Fruit fly (Drosophila melanogaster) S2 (cell line): ENCODE results near the gene Akap200.

Experiments
- CG8478 ChIP-seq: fragments of >200 bp; optimal IDR thresholded peaks from 2 replicates; lab custom pipeline; 2018
- CTCF ChIP-seq, 2 experiments: fragments of >200 bp; optimal IDR thresholded peaks; 2 replicates each; lab custom pipeline; 2018

The Akap200 gene

DNA sequence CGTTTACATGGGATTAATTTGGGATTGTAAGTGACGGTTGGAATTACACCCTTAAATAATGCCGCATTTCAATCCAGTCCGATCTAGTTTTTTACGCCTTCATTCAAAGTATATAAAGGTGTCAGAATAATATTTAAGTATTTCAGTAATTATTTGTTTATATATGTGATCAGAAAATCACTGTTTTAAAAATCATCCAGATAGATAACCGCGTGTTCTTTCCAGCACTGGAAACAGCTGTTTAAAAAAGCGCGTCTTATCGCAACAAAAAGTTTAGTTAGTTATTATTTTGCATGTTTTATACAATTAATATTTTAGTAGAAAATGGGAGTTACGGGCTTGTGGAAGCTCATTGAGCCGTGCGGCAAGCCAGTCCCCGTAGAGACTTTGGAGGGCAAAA, 22.6 kb downstream of the Akap200 start, which contains the start of gene mus201:
TSS of gene mus201 (plus strand) at position 118 of the 400 bp plus-strand sequence.
- TF ChIP-seq CG8478 (lab: Kevin White, UChicago) (no peak), CTCF (optimal IDR thresholded peaks at IDR 0.05; lab: Kevin White, UChicago) (no peak)

DNA sequence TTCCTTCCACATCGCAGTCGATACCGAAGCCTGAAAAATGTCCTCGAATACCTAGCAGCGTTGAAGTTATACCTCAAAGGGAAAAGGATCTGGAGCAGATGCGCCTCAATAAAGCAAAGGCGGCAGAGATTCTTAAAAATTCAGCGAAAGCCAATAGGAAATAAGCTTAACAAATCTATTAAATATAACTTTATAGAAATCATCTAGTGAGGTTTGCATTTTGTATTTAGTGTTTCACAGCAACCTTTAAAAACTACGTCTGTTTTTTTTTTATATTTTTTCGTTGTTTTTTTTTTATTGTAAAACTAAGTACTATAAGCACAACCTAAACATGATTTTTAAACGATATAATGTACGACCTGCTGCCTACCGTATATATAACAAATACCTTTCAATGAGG, 26.7 kb downstream of the Akap200 start, which contains the start of gene CG31897:
TSS of gene CG31897 (plus strand) at position 301 of the 400 bp plus-strand sequence.
- no peak for TF ChIP-seq CTCF (optimal IDR thresholded peaks at IDR 0.05; lab: Kevin White, UChicago)
- no peak for TF ChIP-seq CG8478 (lab: Kevin White, UChicago)

DNA sequence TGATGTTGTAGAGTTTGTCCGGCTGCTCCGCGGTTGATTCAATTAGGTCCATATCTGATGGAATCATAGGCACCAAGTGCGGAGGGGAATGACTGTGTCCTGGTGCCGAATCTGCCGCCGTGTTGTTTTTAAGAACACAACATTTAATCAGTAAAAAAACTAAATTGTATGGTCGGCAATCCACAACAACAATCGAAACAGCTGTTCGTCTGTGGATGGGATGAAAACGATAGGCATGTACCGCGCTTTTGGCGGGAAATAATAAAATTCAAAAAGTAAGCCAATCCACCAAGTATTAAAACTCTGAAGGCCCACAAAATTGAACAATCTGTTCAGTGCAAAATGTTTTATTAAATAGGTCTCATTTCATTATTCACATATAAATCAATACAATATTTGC, 33.9 kb downstream of the Akap200 start, which contains the start of gene Aasdh:
TSS of gene Aasdh (minus strand) at position 219 of the 400 bp plus-strand sequence.
- TF ChIP-seq CTCF (optimal IDR thresholded peaks at IDR 0.05; lab: Kevin White, UChicago) (no peak), CG8478 (lab: Kevin White, UChicago) (no peak)

DNA sequence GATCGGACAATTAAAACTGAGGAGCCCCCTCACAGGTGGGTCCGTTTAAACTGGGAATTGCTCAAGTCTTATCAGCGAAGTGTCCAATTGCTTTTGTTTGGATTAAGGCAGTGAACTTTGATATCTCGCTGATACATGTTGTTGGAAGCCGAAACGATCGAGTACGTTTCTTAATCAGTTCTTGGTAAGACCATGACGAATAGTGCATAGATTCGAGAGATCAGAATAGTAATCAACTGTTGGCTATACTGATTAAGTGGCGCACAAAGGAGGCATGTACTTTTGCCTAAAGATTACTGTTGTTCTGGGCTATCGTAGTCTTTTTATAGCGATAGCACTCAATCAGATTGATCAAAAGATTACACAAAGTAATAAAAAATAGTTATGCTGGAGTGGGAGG, 36.0 kb downstream of the Akap200 start:
- TF ChIP-seq CTCF (optimal IDR thresholded peaks at IDR 0.05; lab: Kevin White, UChicago), result no peak
- TF ChIP-seq CG8478 (lab: Kevin White, UChicago), result no peak

DNA sequence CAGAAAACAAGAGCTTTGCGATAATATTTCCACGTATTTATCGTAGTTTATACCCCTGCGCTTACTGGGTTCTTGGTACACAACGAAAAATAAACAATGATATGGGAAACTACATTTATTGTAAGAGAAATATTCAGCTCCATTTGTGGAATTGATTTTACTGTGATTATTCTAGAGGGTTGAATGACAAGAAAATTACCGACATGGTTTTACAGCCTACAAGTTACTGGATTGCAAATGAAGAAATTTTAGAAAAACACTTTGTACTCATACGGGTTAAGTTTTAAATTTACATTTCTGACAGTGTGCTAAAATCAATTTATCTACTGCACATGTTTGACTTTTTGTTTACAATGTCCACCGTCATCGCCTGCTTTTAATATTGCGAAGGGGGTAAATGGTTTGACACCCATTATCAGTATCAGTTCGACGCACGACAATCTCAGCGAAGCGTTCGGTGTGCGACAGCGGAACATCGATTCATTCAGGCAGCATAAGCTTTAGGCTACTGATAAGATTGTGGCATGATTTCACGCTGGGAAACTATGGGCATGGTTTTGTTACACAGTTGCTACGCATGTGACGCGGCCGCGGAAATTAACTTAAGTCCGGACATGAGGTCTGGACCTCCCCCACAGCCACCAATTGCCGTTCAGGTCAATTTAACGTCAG, 46.4 kb downstream of the Akap200 start:
- TF ChIP-seq CTCF (optimal IDR thresholded peaks at IDR 0.05; lab: Kevin White, UChicago) (no peak), CG8478 (lab: Kevin White, UChicago) (no peak)

DNA sequence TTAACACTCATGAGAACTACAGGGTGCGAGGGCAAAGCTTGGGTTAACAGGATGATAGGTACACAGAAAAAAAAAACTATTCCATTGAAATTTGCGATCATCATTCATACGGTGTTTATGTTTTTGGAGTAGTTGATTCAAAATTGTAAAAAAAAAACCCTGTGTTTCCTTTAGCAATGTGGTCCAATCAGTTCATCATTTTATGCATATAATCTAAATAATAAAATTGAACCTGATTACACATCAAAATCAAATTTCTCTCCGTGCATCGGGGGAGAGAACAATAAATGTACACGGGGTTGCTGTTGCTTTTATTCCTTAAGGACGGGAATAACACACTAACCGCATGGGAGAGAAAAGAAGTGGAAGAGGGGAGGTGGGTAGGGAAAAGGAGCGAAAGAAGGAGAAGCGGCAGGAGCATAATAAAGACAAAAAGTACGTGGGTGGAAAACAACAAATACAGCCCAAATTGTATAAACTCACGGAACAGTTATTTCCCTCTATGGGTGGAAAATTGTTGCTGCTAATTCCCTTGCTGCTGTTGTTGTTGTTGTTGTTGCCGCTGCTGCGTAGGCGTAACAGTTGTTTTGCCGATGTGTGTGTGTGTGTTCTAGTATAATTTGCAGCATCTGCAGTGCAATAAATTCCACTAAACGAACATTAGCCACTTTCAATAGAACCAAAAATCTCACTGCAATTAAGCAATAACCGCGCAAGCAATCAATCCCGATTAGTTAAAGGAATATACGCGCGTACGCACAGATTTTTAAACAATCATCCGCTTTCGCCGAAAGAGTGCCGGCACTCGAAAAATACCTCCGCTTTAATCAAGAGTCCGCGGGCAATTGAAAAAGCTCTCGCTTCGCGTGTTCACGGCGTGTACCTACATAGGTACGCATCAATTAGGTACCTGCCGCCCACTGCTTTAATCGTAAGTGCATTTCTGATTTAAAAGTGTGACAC, 47.9 kb downstream of the Akap200 start, which contains the start of gene Agpat2:
TSS of gene Agpat2 (minus strand) at position 851 of the 963 bp plus-strand sequence.
- TF ChIP-seq CTCF (optimal IDR thresholded peaks at IDR 0.05; lab: Kevin White, UChicago), result no peak
- TF ChIP-seq CG8478 (lab: Kevin White, UChicago), result no peak

DNA sequence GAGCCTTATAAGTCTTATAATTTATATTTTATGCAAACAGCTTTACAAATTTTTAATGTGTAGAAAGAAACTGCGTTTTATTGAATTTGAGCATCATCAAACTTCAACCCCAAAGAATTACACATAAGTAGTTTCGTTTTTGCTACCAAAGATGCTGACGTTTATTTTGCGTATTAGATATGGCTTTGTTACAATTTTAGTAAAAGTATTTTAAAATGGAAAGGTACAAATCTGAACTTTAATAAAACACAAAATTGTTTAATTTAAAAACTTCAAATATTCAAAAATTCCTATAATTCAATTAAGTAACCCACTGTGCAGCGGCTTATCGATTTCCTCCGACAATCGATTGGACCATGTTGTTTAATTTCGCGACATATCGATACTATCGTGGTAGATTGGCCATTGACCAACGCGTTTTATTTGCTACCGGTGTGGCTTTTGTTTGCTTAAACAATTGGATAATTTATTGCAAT, 48.7 kb downstream of the Akap200 start, which contains the start of gene prg:
TSS of gene prg (plus strand) at position 382 of the 476 bp plus-strand sequence.
- TF ChIP-seq CTCF (optimal IDR thresholded peaks at IDR 0.05; lab: Kevin White, UChicago) (no peak), CG8478 (lab: Kevin White, UChicago) (no peak)

DNA sequence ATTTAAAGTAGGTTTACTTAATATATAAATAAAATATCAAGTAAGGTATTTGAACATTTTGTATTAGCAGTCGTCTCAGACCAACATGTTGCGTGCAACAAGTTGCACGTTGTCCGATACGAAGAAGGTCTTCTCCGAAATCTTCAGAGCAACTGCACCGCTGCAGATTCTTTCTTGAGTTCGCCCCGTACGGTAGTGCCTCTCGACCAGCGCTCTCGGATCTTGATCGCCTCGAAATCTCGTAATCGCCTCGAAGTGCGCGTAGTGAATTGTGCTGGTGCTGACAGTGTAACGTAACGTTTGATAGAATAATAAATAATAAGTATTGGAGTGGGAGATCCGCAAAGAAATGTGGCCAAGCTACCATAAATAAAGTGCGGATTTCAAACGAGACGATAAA, 51.2 kb downstream of the Akap200 start, which contains the start of gene dachs:
TSS of gene dachs (plus strand) at position 175 of the 400 bp plus-strand sequence.
- TF ChIP-seq CTCF (optimal IDR thresholded peaks at IDR 0.05; lab: Kevin White, UChicago), result no peak
- no peak for TF ChIP-seq CG8478 (lab: Kevin White, UChicago)

DNA sequence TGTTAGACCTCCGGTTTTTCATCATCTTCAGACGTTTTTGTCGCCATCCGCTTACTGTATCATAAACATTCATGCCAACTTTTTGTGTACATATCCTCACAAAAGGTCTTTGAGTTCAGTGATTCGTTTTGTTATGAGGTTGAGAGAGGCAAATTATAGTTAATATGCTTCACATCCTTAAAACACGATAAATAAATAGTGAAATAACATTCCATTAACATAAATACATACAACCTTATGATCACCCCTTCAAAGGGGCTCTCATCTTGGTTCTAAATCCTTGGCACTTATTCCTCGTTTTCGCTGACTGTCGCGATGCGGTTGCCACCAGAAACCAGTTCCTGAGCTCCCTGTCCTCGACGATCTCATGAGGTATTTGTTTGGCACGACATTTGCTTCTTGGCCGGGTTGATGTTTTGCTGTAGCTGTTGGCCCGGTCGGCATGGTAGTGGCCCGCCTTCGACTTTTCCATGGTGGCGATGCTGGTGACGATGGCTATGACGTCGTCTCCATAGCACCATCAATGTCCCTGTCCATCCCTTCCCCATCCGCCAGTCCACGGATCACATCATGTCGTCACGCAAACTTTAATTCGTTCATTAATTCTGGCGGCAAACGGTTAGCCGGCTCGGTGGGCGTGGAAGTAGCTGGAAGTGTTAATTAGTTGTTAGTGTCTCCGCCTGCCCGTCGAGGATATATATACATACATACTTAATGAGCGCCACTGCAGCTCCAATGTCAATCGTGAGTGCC, 53.6 kb downstream of the Akap200 start:
- no peak for TF ChIP-seq CG8478 (lab: Kevin White, UChicago)
- TF ChIP-seq CTCF (optimal IDR thresholded peaks at IDR 0.05; lab: Kevin White, UChicago), result no peak

DNA sequence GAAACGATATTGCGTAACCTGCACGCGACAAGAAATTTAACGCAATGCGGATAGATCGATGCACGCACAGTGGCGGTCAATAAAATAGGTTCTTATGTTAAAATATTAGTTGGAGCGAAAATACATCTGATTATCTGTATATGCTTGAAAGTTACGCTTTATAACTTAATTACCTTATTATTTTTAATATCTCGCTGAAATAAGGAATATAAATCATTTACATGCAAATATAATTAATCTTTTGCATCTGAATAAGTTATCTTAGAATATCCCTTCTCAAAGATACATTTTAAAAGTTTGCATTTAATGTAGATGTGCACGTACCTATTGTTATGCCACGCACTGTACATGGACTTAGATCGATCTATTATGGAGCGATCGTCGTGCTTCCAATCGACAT, 56.2 kb downstream of the Akap200 start:
- TF ChIP-seq CG8478 (lab: Kevin White, UChicago) (no peak), CTCF (optimal IDR thresholded peaks at IDR 0.05; lab: Kevin White, UChicago) (no peak)

DNA sequence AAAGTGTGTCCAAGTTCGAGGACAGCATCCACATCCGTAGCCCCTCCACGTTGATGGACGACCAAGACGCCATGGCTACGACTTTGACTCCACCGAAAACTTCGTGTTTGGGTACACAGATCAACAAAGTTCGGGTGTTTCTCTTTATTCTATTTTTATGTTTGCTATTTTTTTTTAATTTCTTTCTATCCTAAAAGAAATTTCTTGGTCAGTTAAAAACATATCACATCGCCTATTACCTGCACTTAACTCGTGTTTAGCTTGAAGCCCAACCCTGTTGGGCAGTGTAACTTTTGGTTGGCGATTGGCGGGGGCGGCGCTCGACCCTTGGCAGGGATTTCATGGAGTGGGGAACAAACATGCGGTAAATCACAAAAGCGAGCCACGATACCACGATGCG, 58.0 kb downstream of the Akap200 start:
- TF ChIP-seq CTCF (optimal IDR thresholded peaks at IDR 0.05; lab: Kevin White, UChicago) (no peak), CG8478 (lab: Kevin White, UChicago) (no peak)

DNA sequence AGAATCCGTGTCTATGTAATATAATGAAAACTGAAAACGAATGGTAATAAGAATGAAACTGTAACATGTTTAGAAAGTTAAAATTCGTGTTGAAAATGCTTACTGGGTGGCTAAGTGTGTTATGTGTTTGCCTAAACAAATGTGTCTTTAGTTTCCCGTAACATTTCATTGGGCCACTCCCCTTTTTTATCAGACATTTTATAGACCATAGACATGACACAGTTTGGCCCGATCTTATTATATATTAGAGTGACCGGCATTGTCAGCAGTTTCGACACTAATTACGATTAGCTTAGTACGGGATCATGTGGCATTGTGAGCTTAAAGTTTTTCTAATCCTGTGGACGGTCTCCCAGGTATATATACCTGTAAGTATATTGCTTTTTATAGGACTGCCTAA, 61.6 kb downstream of the Akap200 start, which contains the start of gene CheA29a:
TSS of gene CheA29a (plus strand) at position 301 of the 400 bp plus-strand sequence.
- no peak for TF ChIP-seq CG8478 (lab: Kevin White, UChicago)
- no peak for TF ChIP-seq CTCF (optimal IDR thresholded peaks at IDR 0.05; lab: Kevin White, UChicago)

DNA sequence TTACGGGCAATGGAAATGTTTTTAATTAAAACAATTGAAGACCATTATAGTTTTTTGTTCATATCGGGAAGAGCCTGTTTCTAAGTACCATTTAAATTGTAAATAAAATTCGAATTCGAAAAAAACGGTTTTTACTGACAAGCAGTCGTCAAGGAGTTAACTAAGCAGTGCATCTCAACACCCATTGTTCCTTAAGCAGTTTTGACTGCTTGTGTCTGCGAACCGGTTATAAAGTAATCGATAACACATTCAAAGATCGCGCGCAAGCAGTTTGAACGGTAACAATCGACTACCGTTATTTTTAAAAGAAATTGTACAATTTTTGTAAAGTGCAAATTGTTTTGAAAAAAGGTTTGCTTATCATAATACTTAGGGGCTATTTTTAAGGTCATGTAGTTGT, 62.5 kb downstream of the Akap200 start:
- TF ChIP-seq CG8478 (lab: Kevin White, UChicago), result no peak
- TF ChIP-seq CTCF (optimal IDR thresholded peaks at IDR 0.05; lab: Kevin White, UChicago), result peak in 1 of 2 experiments; percentile 64

DNA sequence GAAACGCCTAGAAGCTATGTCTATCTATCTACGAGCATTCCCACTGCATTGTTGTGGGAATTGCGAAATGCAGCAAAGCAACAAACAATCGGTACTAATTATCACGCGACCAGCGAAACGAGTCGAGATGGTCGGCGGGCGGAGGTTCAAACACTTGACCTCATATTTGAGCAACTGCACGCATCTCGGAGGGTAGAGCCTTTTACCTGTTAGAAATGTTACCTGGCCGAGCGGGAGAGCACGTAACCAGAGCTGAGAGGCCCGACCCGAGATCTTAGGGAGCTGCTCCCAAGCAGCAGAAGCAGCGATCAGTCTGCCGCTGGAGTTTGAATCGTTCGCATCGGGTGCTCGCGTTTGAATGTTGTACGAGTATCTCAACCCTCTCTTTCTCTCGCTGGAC, 62.9 kb downstream of the Akap200 start:
- TF ChIP-seq CG8478 (lab: Kevin White, UChicago) (no peak), CTCF (optimal IDR thresholded peaks at IDR 0.05; lab: Kevin White, UChicago) (no peak)
